Fruit fly (Drosophila melanogaster): Measurements from ENCODE around the gene CG45101.

Gene CG45101

dm6 chr3L:11062441-11062840 is 2.4 kb upstream of the CG45101 start, which contains the start of gene CG32069 (continued):
- no peak for TF ChIP-seq D19B (GFP tag; optimal IDR thresholded peaks at IDR 0.05)
- no peak for TF ChIP-seq eyg (GFP tag; optimal IDR thresholded peaks at IDR 0.05)
- no peak for TF ChIP-seq tup (GFP tag; optimal IDR thresholded peaks at IDR 0.05)
- no peak for TF ChIP-seq Hr3 (GFP tag; optimal IDR thresholded peaks at IDR 0.05)
- no peak for TF ChIP-seq CG7271 (tag; optimal IDR thresholded peaks at IDR 0.05)
- no peak for TF ChIP-seq ac (GFP tag; optimal IDR thresholded peaks at IDR 0.05)
- peak in 1 of 2 experiments; percentile 75 for TF ChIP-seq Pdp1 (GFP tag; optimal IDR thresholded peaks at IDR 0.05)
- TF ChIP-seq Xbp1 (GFP tag; optimal IDR thresholded peaks at IDR 0.05): peak; percentile 16
- TF ChIP-seq CG13287 (GFP tag; IDR thresholded peaks at IDR 0.05; ENCODE audit: partially characterized antibody): no peak
- TF ChIP-seq CG12942 (GFP tag; optimal IDR thresholded peaks at IDR 0.05): no peak
- TF ChIP-seq fd102C (GFP tag; optimal IDR thresholded peaks at IDR 0.05): no peak
- TF ChIP-seq CG4820 (GFP tag; optimal IDR thresholded peaks at IDR 0.05): no peak
- TF ChIP-seq bowl (GFP tag; IDR thresholded peaks at IDR 0.05): no peak
- TF ChIP-seq Sry-β (GFP tag; optimal IDR thresholded peaks at IDR 0.05): peak; percentile 81
- TF ChIP-seq CG11696 (GFP tag; IDR thresholded peaks at IDR 0.05): no peak
- TF ChIP-seq row (GFP tag; IDR thresholded peaks at IDR 0.05): peak; percentile 39; the same call in 1 of the 3 replicates
- TF ChIP-seq fd64A (GFP tag; optimal IDR thresholded peaks at IDR 0.05): no peak
- TF ChIP-seq odd (GFP tag; optimal IDR thresholded peaks at IDR 0.05): no peak
- no peak for TF ChIP-seq zfh1 (GFP tag; IDR thresholded peaks at IDR 0.05)
- no peak for TF ChIP-seq Hr39 (optimal IDR thresholded peaks at IDR 0.05)
- TF ChIP-seq jigr1 (GFP tag; IDR thresholded peaks at IDR 0.05): no peak
- no peak for TF ChIP-seq CG5245 (GFP tag; optimal IDR thresholded peaks at IDR 0.05)
- no peak for TF ChIP-seq CG17186 (GFP tag; optimal IDR thresholded peaks at IDR 0.05)
- no peak for TF ChIP-seq Six4 (GFP tag; optimal IDR thresholded peaks at IDR 0.05)
- peak; percentile 11 for TF ChIP-seq YL-1 (GFP tag; optimal IDR thresholded peaks at IDR 0.05)
- no peak for TF ChIP-seq amos (GFP tag; IDR thresholded peaks at IDR 0.05; ENCODE audit: partially characterized antibody)
- no peak for TF ChIP-seq CG2202 (tag; optimal IDR thresholded peaks at IDR 0.05)
- TF ChIP-seq CG3065 (GFP tag; optimal IDR thresholded peaks at IDR 0.05): no peak
- TF ChIP-seq Awh (GFP tag; IDR thresholded peaks at IDR 0.05): no peak
- no peak for TF ChIP-seq CG31441 (GFP tag; IDR thresholded peaks at IDR 0.05)
- TF ChIP-seq CG11723 (GFP tag; optimal IDR thresholded peaks at IDR 0.05): no peak
- TF ChIP-seq CG7556 (GFP tag; optimal IDR thresholded peaks at IDR 0.05): no peak
- TF ChIP-seq crp (GFP tag; optimal IDR thresholded peaks at IDR 0.05): peak in 1 of 2 experiments; percentile 86
- no peak for TF ChIP-seq ap (GFP tag; IDR thresholded peaks at IDR 0.05)
- no peak for TF ChIP-seq CG30403 (GFP tag; optimal IDR thresholded peaks at IDR 0.05)
- TF ChIP-seq HmgZ (tag; optimal IDR thresholded peaks at IDR 0.05): peak; percentile 0
- peak; percentile 5 for TF ChIP-seq CG4617 (GFP tag; optimal IDR thresholded peaks at IDR 0.05; ENCODE audit: borderline replicate concordance)
- no peak for TF ChIP-seq Gsc (GFP tag; IDR thresholded peaks at IDR 0.05)
- TF ChIP-seq CG15269 (tag; optimal IDR thresholded peaks at IDR 0.05): no peak
- no peak for TF ChIP-seq Poxn (GFP tag; IDR thresholded peaks at IDR 0.05)
- no peak for TF ChIP-seq CG8478 (optimal IDR thresholded peaks at IDR 0.05)
- TF ChIP-seq Nf-YC (tag; optimal IDR thresholded peaks at IDR 0.05): no peak
- TF ChIP-seq ci (GFP tag; IDR thresholded peaks at IDR 0.05): no peak
- no peak for TF ChIP-seq CG3163 (GFP tag; optimal IDR thresholded peaks at IDR 0.05)
- TF ChIP-seq shn (GFP tag; optimal IDR thresholded peaks at IDR 0.05): no peak
- TF ChIP-seq HLH54F (GFP tag; optimal IDR thresholded peaks at IDR 0.05): no peak
- TF ChIP-seq Lim3 (GFP tag; IDR thresholded peaks at IDR 0.05): no peak
- TF ChIP-seq ATbp (GFP tag; optimal IDR thresholded peaks at IDR 0.05): no peak
- TF ChIP-seq CG9727 (GFP tag; optimal IDR thresholded peaks at IDR 0.05): no peak
- TF ChIP-seq jumu (GFP tag; optimal IDR thresholded peaks at IDR 0.05): no peak
- no peak for TF ChIP-seq Lhr (GFP tag; optimal IDR thresholded peaks at IDR 0.05)
- TF ChIP-seq MBD-R2 (GFP tag; IDR thresholded peaks at IDR 0.05): peak; percentile 73
- TF ChIP-seq CG34376 (GFP tag; optimal IDR thresholded peaks at IDR 0.05): no peak

Measured in whole organism, embryonic.